Fruit fly (Drosophila melanogaster) whole organism, embryonic: ENCODE data around the gene CG7173.

Experiments used
- CG1024 ChIP-seq: fragments of 200-800 bp; sonication (Bioruptor generic); IDR thresholded peaks from 2 replicates; pipeline ENCODE4 v1.3.6; 2022; ENCODE audit warnings: missing biosample characterization, missing genetic modification characterization
- CG18764 ChIP-seq: fragments of 200-800 bp; sonication (Bioruptor generic); optimal IDR thresholded peaks from 3 replicates; lab custom pipeline; 2016; ENCODE audit warnings: missing biosample characterization, missing genetic modification characterization
- CG33557 ChIP-seq: fragments of 200-800 bp; sonication (Bioruptor generic); optimal IDR thresholded peaks from 2 replicates; lab custom pipeline; 2019; ENCODE audit warnings: missing biosample characterization, mild to moderate bottlenecking, missing genetic modification characterization, moderate library complexity
- CG6854 ChIP-seq: fragments of 200-800 bp; sonication (Bioruptor generic); optimal IDR thresholded peaks from 3 replicates; lab custom pipeline; 2017; ENCODE audit warnings: missing biosample characterization, mild to moderate bottlenecking, missing genetic modification characterization
- chm ChIP-seq: fragments of 200-800 bp; sonication (Bioruptor generic); IDR thresholded peaks from 2 replicates; pipeline ENCODE4 v1.3.6; 2022; ENCODE audit warnings: missing biosample characterization, missing genetic modification characterization
- peb ChIP-seq: fragments of 200-800 bp; sonication (Bioruptor generic); IDR thresholded peaks from 2 replicates; pipeline ENCODE4 v1.3.6; 2022; ENCODE audit warnings: missing biosample characterization, missing genetic modification characterization
- tna ChIP-seq: fragments of 200-800 bp; sonication (Bioruptor generic); IDR thresholded peaks from 2 replicates; pipeline ENCODE4 v1.3.6; 2022; ENCODE audit warnings: missing biosample characterization, missing genetic modification characterization; ENCODE audit not compliant: partially characterized antibody

- no peak for TF ChIP-seq tna (GFP tag; lab: Robert Waterston, UW)
- TF ChIP-seq CG18764 (GFP tag; lab: Kevin White, UChicago): no peak
- TF ChIP-seq peb (GFP tag; lab: Robert Waterston, UW): no peak
- TF ChIP-seq chm (GFP tag; lab: Robert Waterston, UW): no peak
- TF ChIP-seq CG6854 (GFP tag; lab: Kevin White, UChicago): no peak
- TF ChIP-seq CG1024 (GFP tag; lab: Robert Waterston, UW): no peak
- TF ChIP-seq CG33557 (GFP tag; lab: Kevin White, UChicago): no peak
Observed at dm6 chr3L:21542059-21542458, 16.0 kb downstream of the CG7173 start, which contains the start of gene CG33290.
